Fruit fly (Drosophila melanogaster) whole organism, embryonic: ENCODE results near the gene CG3119.

Experiments
- Abd-B ChIP-seq: fragments of 200-800 bp; sonication (Bioruptor generic); optimal IDR thresholded peaks from 2 replicates; lab custom pipeline; 2018; ENCODE audit warnings: missing biosample characterization, mild to moderate bottlenecking, missing genetic modification characterization, moderate library complexity
- Bgb ChIP-seq: fragments of 200-800 bp; sonication (Bioruptor generic); IDR thresholded peaks from 2 replicates; pipeline ENCODE4 v1.3.6; 2022; ENCODE audit warnings: missing biosample characterization, missing genetic modification characterization; ENCODE audit not compliant: partially characterized antibody
- Bteb2 ChIP-seq: fragments of 200-800 bp; sonication (Bioruptor generic); optimal IDR thresholded peaks from 2 replicates; lab custom pipeline; 2016; ENCODE audit warnings: missing biosample characterization, missing genetic modification characterization
- CG10366 ChIP-seq: fragments of 200-800 bp; sonication (Bioruptor generic); IDR thresholded peaks from 2 replicates; pipeline ENCODE4 v1.3.6; 2022; ENCODE audit warnings: missing biosample characterization, missing genetic modification characterization
- CG11504 ChIP-seq: fragments of 200-800 bp; sonication (Bioruptor generic); optimal IDR thresholded peaks from 3 replicates; lab custom pipeline; 2019; ENCODE audit warnings: missing biosample characterization, mild to moderate bottlenecking, missing genetic modification characterization, moderate library complexity
- CG12659 ChIP-seq: fragments of 200-800 bp; sonication (Bioruptor generic); optimal IDR thresholded peaks from 3 replicates; lab custom pipeline; 2017; ENCODE audit warnings: mild to moderate bottlenecking, missing biosample characterization, missing genetic modification reagents, missing genetic modification characterization
- CG14667 ChIP-seq: fragments of 200-800 bp; sonication (Bioruptor generic); IDR thresholded peaks from 2 replicates; pipeline ENCODE4 v1.3.6; 2022; ENCODE audit warnings: missing biosample characterization, missing genetic modification characterization
- CG15696 ChIP-seq: fragments of 200-800 bp; sonication (Bioruptor generic); optimal IDR thresholded peaks from 2 replicates; lab custom pipeline; 2019; ENCODE audit warnings: missing biosample characterization, mild to moderate bottlenecking, missing genetic modification characterization, moderate library complexity
- CG18262 ChIP-seq: fragments of 200-800 bp; optimal IDR thresholded peaks from 3 replicates; lab custom pipeline; 2019; ENCODE audit warnings: missing biosample characterization, mild to moderate bottlenecking, missing genetic modification characterization, moderate library complexity
- CG18599 ChIP-seq: fragments of 200-800 bp; sonication (Bioruptor generic); optimal IDR thresholded peaks from 3 replicates; lab custom pipeline; 2017; ENCODE audit warnings: missing biosample characterization, missing genetic modification characterization, mild to moderate bottlenecking, moderate library complexity, missing genetic modification reagents
- CG2202 ChIP-seq: fragments of 200-800 bp; sonication (Bioruptor generic); optimal IDR thresholded peaks from 2 replicates; lab custom pipeline; 2018; ENCODE audit warnings: missing biosample characterization, mild to moderate bottlenecking, missing genetic modification characterization
- CG30403 ChIP-seq: fragments of 200-800 bp; sonication (Bioruptor generic); optimal IDR thresholded peaks from 3 replicates; lab custom pipeline; 2016; ENCODE audit warnings: missing biosample characterization, missing genetic modification characterization
- CG34376 ChIP-seq: fragments of 200-800 bp; sonication (Bioruptor generic); optimal IDR thresholded peaks from 2 replicates; lab custom pipeline; 2018; ENCODE audit warnings: missing biosample characterization, mild to moderate bottlenecking, missing genetic modification characterization
- CG7839 ChIP-seq: fragments of 200-800 bp; sonication (Bioruptor generic); optimal IDR thresholded peaks from 3 replicates; lab custom pipeline; 2018; ENCODE audit warnings: missing biosample characterization, mild to moderate bottlenecking, missing genetic modification characterization, moderate library complexity
- CG8944 ChIP-seq: fragments of 200-800 bp; sonication (Bioruptor generic); optimal IDR thresholded peaks from 3 replicates; lab custom pipeline; 2016; ENCODE audit warnings: missing biosample characterization, missing genetic modification characterization
- CG9817 ChIP-seq: fragments of 200-800 bp; sonication (Bioruptor generic); optimal IDR thresholded peaks from 2 replicates; lab custom pipeline; 2018; ENCODE audit warnings: missing biosample characterization, mild to moderate bottlenecking, missing genetic modification characterization, moderate library complexity
- Doc2 ChIP-seq: fragments of 200-800 bp; sonication (Bioruptor generic); IDR thresholded peaks from 2 replicates; pipeline ENCODE4 v1.3.6; 2022; ENCODE audit warnings: missing biosample characterization, missing genetic modification characterization
- Dref ChIP-seq: fragments of 200-800 bp; sonication (Bioruptor generic); IDR thresholded peaks from 2 replicates; pipeline ENCODE4 v1.3.6; 2022; ENCODE audit warnings: missing biosample characterization, missing genetic modification characterization
- Ets97D ChIP-seq: fragments of 200-800 bp; sonication (Bioruptor generic); optimal IDR thresholded peaks from 3 replicates; lab custom pipeline; 2016; ENCODE audit warnings: missing biosample characterization, missing genetic modification characterization
- HLH54F ChIP-seq: fragments of 200-800 bp; sonication (Bioruptor generic); optimal IDR thresholded peaks from 3 replicates; lab custom pipeline; 2016; ENCODE audit warnings: missing biosample characterization, missing genetic modification characterization
- Jarid2 ChIP-seq: fragments of 200-800 bp; sonication (Bioruptor generic); optimal IDR thresholded peaks from 3 replicates; lab custom pipeline; 2017; ENCODE audit warnings: mild to moderate bottlenecking, missing biosample characterization, missing genetic modification reagents, missing genetic modification characterization
- Lpt ChIP-seq: fragments of >200 bp; optimal IDR thresholded peaks from 2 replicates; lab custom pipeline; 2018; ENCODE audit warnings: missing biosample characterization, missing genetic modification characterization
- MBD-R2 ChIP-seq: fragments of 200-800 bp; sonication (Bioruptor generic); IDR thresholded peaks from 2 replicates; pipeline ENCODE4 v1.3.6; 2022; ENCODE audit warnings: missing biosample characterization, missing genetic modification characterization
- Meics ChIP-seq: fragments of 200-800 bp; sonication (Bioruptor generic); optimal IDR thresholded peaks from 2 replicates; lab custom pipeline; 2017; ENCODE audit warnings: missing biosample characterization, mild to moderate bottlenecking, missing genetic modification characterization
- Mes4 ChIP-seq: fragments of 200-800 bp; sonication (Bioruptor generic); optimal IDR thresholded peaks from 2 replicates; lab custom pipeline; 2016; ENCODE audit warnings: missing biosample characterization, missing genetic modification characterization
- Side ChIP-seq: fragments of 200-800 bp; sonication (Bioruptor generic); optimal IDR thresholded peaks from 2 replicates; lab custom pipeline; 2016; ENCODE audit warnings: missing biosample characterization, missing genetic modification characterization
- Sox102F ChIP-seq: fragments of 200-800 bp; sonication (Bioruptor generic); optimal IDR thresholded peaks from 2 replicates; lab custom pipeline; 2018; ENCODE audit warnings: missing biosample characterization, mild to moderate bottlenecking, missing genetic modification characterization, moderate library complexity
- Trl ChIP-seq, 3 experiments: fragments of >200 bp in 2 of 3; fragments of 200-800 bp in 1 of 3; sonication (Bioruptor generic) in 1 of 3; optimal IDR thresholded peaks; 2 replicates in 1 of 3; 3 replicates in 2 of 3; lab custom pipeline; 2016 to 2017; ENCODE audit warnings: missing biosample characterization in 1 of 3, missing genetic modification characterization in 1 of 3
- ab ChIP-seq: fragments of 200-800 bp; sonication (Bioruptor generic); optimal IDR thresholded peaks from 2 replicates; lab custom pipeline; 2016; ENCODE audit warnings: missing biosample characterization, missing genetic modification characterization
- az2 ChIP-seq: fragments of 200-800 bp; sonication (Bioruptor generic); optimal IDR thresholded peaks from 3 replicates; lab custom pipeline; 2016; ENCODE audit warnings: missing biosample characterization, missing genetic modification characterization
- bowl ChIP-seq: fragments of 200-800 bp; sonication (Bioruptor generic); IDR thresholded peaks from 2 replicates; pipeline ENCODE4 v1.3.6; 2022; ENCODE audit warnings: missing biosample characterization, missing genetic modification characterization
- chn ChIP-seq: fragments of 200-800 bp; sonication (Bioruptor generic); optimal IDR thresholded peaks from 2 replicates; lab custom pipeline; 2016; ENCODE audit warnings: missing biosample characterization, missing genetic modification characterization
- crc ChIP-seq: fragments of 200-800 bp; sonication (Bioruptor generic); optimal IDR thresholded peaks from 2 replicates; lab custom pipeline; 2016; ENCODE audit warnings: missing biosample characterization, missing genetic modification characterization
- da ChIP-seq: fragments of 200-800 bp; sonication (Bioruptor generic); optimal IDR thresholded peaks from 2 replicates; lab custom pipeline; 2016; ENCODE audit warnings: missing biosample characterization, missing genetic modification characterization
- hbn ChIP-seq: fragments of 200-800 bp; sonication (Bioruptor generic); IDR thresholded peaks from 2 replicates; pipeline ENCODE4 v1.3.6; 2022; ENCODE audit warnings: missing biosample characterization, missing genetic modification characterization; ENCODE audit not compliant: partially characterized antibody
- hkb ChIP-seq, 2 experiments: fragments of 200-800 bp in 1 of 2; fragments of >200 bp in 1 of 2; sonication (Bioruptor generic) in 1 of 2; IDR thresholded peaks in 1 of 2; optimal IDR thresholded peaks in 1 of 2; 2 replicates each; pipeline versions ENCODE4 v1.3.6 to Lab custom; 2017 to 2022; ENCODE audit warnings: missing biosample characterization in 1 of 2, missing genetic modification characterization in 1 of 2
- lab ChIP-seq: fragments of 200-800 bp; sonication (Bioruptor generic); optimal IDR thresholded peaks from 3 replicates; lab custom pipeline; 2017; ENCODE audit warnings: missing biosample characterization, missing genetic modification characterization, mild to moderate bottlenecking, moderate library complexity, missing genetic modification reagents
- lilli ChIP-seq: fragments of 200-800 bp; sonication (Bioruptor generic); optimal IDR thresholded peaks from 3 replicates; lab custom pipeline; 2016; ENCODE audit warnings: missing biosample characterization, missing genetic modification characterization
- mam ChIP-seq: fragments of 200-800 bp; sonication (Bioruptor generic); optimal IDR thresholded peaks from 3 replicates; lab custom pipeline; 2016; ENCODE audit warnings: missing biosample characterization, missing genetic modification characterization
- nmo ChIP-seq: fragments of 200-800 bp; sonication (Bioruptor generic); optimal IDR thresholded peaks from 2 replicates; lab custom pipeline; 2018; ENCODE audit warnings: missing biosample characterization, mild to moderate bottlenecking, missing genetic modification characterization, moderate library complexity
- pum ChIP-seq: fragments of 200-800 bp; sonication (Bioruptor generic); optimal IDR thresholded peaks from 2 replicates; lab custom pipeline; 2016; ENCODE audit warnings: missing biosample characterization, missing genetic modification characterization
- repo ChIP-seq: fragments of 200-800 bp; sonication (Bioruptor generic); optimal IDR thresholded peaks from 2 replicates; lab custom pipeline; 2016; ENCODE audit warnings: missing biosample characterization, missing genetic modification characterization
- rib ChIP-seq: fragments of 200-800 bp; sonication (Bioruptor generic); IDR thresholded peaks from 2 replicates; pipeline ENCODE4 v1.3.6; 2022; ENCODE audit warnings: missing biosample characterization, missing genetic modification characterization
- scrt ChIP-seq: fragments of 200-800 bp; sonication (Bioruptor generic); optimal IDR thresholded peaks from 2 replicates; lab custom pipeline; 2018; ENCODE audit warnings: missing biosample characterization, mild to moderate bottlenecking, missing genetic modification characterization, moderate library complexity
- seq ChIP-seq: fragments of 200-800 bp; sonication (Bioruptor generic); IDR thresholded peaks from 2 replicates; pipeline ENCODE4 v1.3.6; 2022; ENCODE audit warnings: missing biosample characterization, missing genetic modification characterization
- sob ChIP-seq: fragments of 200-800 bp; sonication (Bioruptor generic); IDR thresholded peaks from 2 replicates; pipeline ENCODE4 v1.3.6; 2022; ENCODE audit warnings: missing biosample characterization, missing genetic modification characterization
- sr ChIP-seq: fragments of 200-800 bp; sonication (Bioruptor generic); IDR thresholded peaks from 3 replicates; pipeline ENCODE4 v1.3.6; 2022; ENCODE audit warnings: missing biosample characterization, missing genetic modification characterization
- wdn ChIP-seq: fragments of 200-800 bp; sonication (Bioruptor generic); IDR thresholded peaks from 2 replicates; pipeline ENCODE4 v1.3.6; 2022; ENCODE audit warnings: missing biosample characterization, missing genetic modification characterization
- zf30C ChIP-seq: fragments of 200-800 bp; sonication (Bioruptor generic); optimal IDR thresholded peaks from 3 replicates; lab custom pipeline; 2018; ENCODE audit warnings: missing biosample characterization, mild to moderate bottlenecking, missing genetic modification characterization

CG3119 gene

DNA sequence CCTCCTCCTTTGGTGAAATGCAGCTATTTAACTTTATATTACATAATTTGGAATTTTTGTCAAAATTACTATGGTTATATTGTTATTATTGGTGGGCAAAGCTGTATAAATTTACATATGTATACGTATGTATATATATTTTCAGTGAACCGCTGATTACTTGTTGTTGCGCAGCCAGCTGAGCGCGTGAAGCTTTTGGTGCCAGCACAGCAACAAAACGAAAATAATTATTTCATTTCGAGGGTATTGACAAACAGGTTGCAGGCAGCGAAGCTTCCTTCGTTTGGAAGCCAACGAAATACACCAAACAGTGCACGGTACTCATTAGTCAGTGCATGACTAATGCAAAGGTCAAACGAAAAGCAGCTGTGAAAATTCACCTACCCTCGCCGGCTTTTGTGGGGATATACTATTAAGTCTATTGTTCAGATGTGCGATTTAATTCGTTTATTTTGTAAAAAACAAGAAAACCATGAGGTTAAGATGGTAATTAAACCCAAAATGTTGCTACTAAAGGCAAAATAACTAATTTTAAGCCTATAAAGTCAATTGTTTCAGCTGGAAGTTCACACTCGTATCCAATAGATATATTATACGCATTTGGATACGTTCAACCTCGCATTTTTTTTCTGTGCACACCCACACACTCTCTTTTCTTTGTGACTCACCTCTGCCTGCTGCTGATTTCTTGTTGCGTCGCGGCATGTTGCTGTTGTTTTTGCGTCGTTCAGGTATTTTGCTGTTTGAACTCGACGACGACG is 35.5 kb upstream of the CG3119 start (continued):
- no peak for TF ChIP-seq bowl (GFP tag; lab: Robert Waterston, UW)
- TF ChIP-seq Mes4 (GFP tag; lab: Kevin White, UChicago) = no peak
- TF ChIP-seq Doc2 = no peak
- TF ChIP-seq sob = 0 out of 2 replicates have a peak, but pooled peaks have one; percentile 6
- TF ChIP-seq CG18262 (tag; lab: Kevin White, UChicago) = peak; percentile 1
- no peak for TF ChIP-seq Bgb (GFP tag; lab: Robert Waterston, UW)
- peak; percentile 50 for TF ChIP-seq mam (GFP tag; lab: Kevin White, UChicago)
- TF ChIP-seq repo (GFP tag; lab: Kevin White, UChicago) = no peak
- TF ChIP-seq CG34376 (GFP tag; lab: Kevin White, UChicago) = no peak
- TF ChIP-seq CG9817 = no peak
- TF ChIP-seq CG12659 (GFP tag; lab: Kevin White, UChicago) = peak; percentile 8
- peak; percentile 29 for TF ChIP-seq CG7839 (tag; lab: Kevin White, UChicago)
- TF ChIP-seq ab (GFP tag; lab: Kevin White, UChicago) = no peak
- TF ChIP-seq lilli (GFP tag; lab: Kevin White, UChicago) = peak; percentile 67
- no peak for TF ChIP-seq Jarid2 (GFP tag; lab: Kevin White, UChicago)
- TF ChIP-seq nmo (GFP tag; lab: Kevin White, UChicago) = peak; percentile 7
- TF ChIP-seq sr (GFP tag; lab: Robert Waterston, UW) = peak; percentile 66; the same call in 1 of the 3 replicates
- no peak for TF ChIP-seq hbn (GFP tag; lab: Robert Waterston, UW)
- TF ChIP-seq MBD-R2 (GFP tag; lab: Robert Waterston, UW) = no peak
- TF ChIP-seq az2 (GFP tag; lab: Kevin White, UChicago) = no peak
- no peak for TF ChIP-seq CG15696
- TF ChIP-seq CG10366 (GFP tag; lab: Robert Waterston, UW) = peak; percentile 33
- no peak for TF ChIP-seq scrt
- no peak for TF ChIP-seq CG2202 (tag; lab: Kevin White, UChicago)
- TF ChIP-seq hkb (optimal IDR thresholded peaks at IDR 0.05; lab: Kevin White, UChicago) = no peak
- TF ChIP-seq hkb (GFP tag; IDR thresholded peaks at IDR 0.05; lab: Robert Waterston, UW) = peak; percentile 17; the same call in 1 of the 2 replicates
- no peak for TF ChIP-seq chn (GFP tag; lab: Kevin White, UChicago)
- TF ChIP-seq Bteb2 (GFP tag; lab: Kevin White, UChicago) = no peak
- TF ChIP-seq Dref (GFP tag; lab: Robert Waterston, UW) = no peak
- TF ChIP-seq Meics (GFP tag; lab: Kevin White, UChicago) = peak; percentile 63
- peak; percentile 39 for TF ChIP-seq CG11504 (tag; lab: Kevin White, UChicago)
- no peak for TF ChIP-seq da (GFP tag; lab: Kevin White, UChicago)
- TF ChIP-seq Ets97D (GFP tag; lab: Kevin White, UChicago) = no peak
- peak; percentile 25 for TF ChIP-seq CG18599
- 0 out of 2 replicates have a peak, but pooled peaks have one; percentile 30 for TF ChIP-seq seq (GFP tag; lab: Robert Waterston, UW)
- TF ChIP-seq Sox102F (GFP tag; lab: Kevin White, UChicago) = peak; percentile 38
- TF ChIP-seq Trl (optimal IDR thresholded peaks at IDR 0.05; lab: Kevin White, UChicago) = no peak
- no peak for TF ChIP-seq Trl (GFP tag; optimal IDR thresholded peaks at IDR 0.05; lab: Kevin White, UChicago)
- TF ChIP-seq lab = peak; percentile 46
- no peak for TF ChIP-seq wdn (GFP tag; lab: Robert Waterston, UW)
- TF ChIP-seq CG14667 (GFP tag; lab: Robert Waterston, UW) = no peak
- TF ChIP-seq Lpt (GFP tag; lab: Kevin White, UChicago) = no peak
- TF ChIP-seq Side (GFP tag; lab: Kevin White, UChicago) = peak; percentile 17
- TF ChIP-seq crc = peak; percentile 22
- no peak for TF ChIP-seq rib (GFP tag; lab: Robert Waterston, UW)
- peak; percentile 79 for TF ChIP-seq zf30C (GFP tag; lab: Kevin White, UChicago)
- TF ChIP-seq CG30403 = peak; percentile 33
- peak; percentile 12 for TF ChIP-seq pum
- TF ChIP-seq HLH54F (GFP tag; lab: Kevin White, UChicago) = no peak
- TF ChIP-seq CG8944 (GFP tag; lab: Kevin White, UChicago) = no peak
- TF ChIP-seq Abd-B = no peak
